Worm (Caenorhabditis elegans) whole organism, late embryonic: ENCODE measurements around the gene fbxa-37.

Source experiments
- ceh-30 ChIP-seq: fragments of 150-350 bp; optimal IDR thresholded peaks from 2 replicates; lab custom pipeline; 2014; ENCODE audit warnings: missing biosample characterization, missing genetic modification characterization
- ceh-9 ChIP-seq: sonication (generic microtip); optimal IDR thresholded peaks from 2 replicates; lab custom pipeline; 2016; ENCODE audit warnings: mild to moderate bottlenecking, missing genetic modification characterization, inconsistent platforms, missing compliant biosample characterization
- nfya-1 ChIP-seq: sonication (generic microtip); optimal IDR thresholded peaks from 2 replicates; lab custom pipeline; 2017; ENCODE audit warnings: missing genetic modification characterization, mild to moderate bottlenecking, missing compliant biosample characterization, antibody characterized with exemption, moderate library complexity
- pha-4 ChIP-seq: fragments of 150-350 bp; optimal IDR thresholded peaks from 2 replicates; lab custom pipeline; 2018; ENCODE audit warnings: missing biosample characterization, missing genetic modification reagents, missing genetic modification characterization
- syd-9 ChIP-seq: sonication (generic microtip); optimal IDR thresholded peaks from 2 replicates; lab custom pipeline; 2016; ENCODE audit warnings: mild to moderate bottlenecking, missing genetic modification characterization, moderate library complexity, missing compliant biosample characterization
- unc-86 ChIP-seq: sonication (generic microtip); optimal IDR thresholded peaks from 2 replicates; lab custom pipeline; 2016; ENCODE audit warnings: missing genetic modification characterization, missing compliant biosample characterization

- no peak for TF ChIP-seq ceh-9 (tag; lab: Kevin White, UChicago)
- TF ChIP-seq syd-9, result no peak
- no peak for TF ChIP-seq unc-86 (tag; lab: Kevin White, UChicago)
- TF ChIP-seq pha-4 (tag; lab: Kevin White, UChicago), result no peak
- no peak for TF ChIP-seq ceh-30
- no peak for TF ChIP-seq nfya-1 (tag; lab: Kevin White, UChicago)
Measured at ce11 chrIII:1303414-1303813, 18.6 kb downstream of the fbxa-37 start, which contains the start of gene fbxa-75.
